Worm (Caenorhabditis elegans): Measurements from ENCODE around the gene tag-77.
A peak's percentile ranks its signal among the peaks of the same experiment; 100 is the strongest.

tag-77 gene

ce11 chrIV:8514546-8514945 is 4.2 kb upstream of the tag-77 start:
- no peak for TF ChIP-seq C08G9.2 (tag; optimal IDR thresholded peaks at IDR 0.05)

- TF ChIP-seq ttx-3 (tag; optimal IDR thresholded peaks at IDR 0.05) (no peak), ceh-24 (tag; optimal IDR thresholded peaks at IDR 0.05) (no peak), elt-2 (tag; optimal IDR thresholded peaks at IDR 0.05) (no peak), pqm-1 (tag; optimal IDR thresholded peaks at IDR 0.05) (no peak), che-1 (tag; optimal IDR thresholded peaks at IDR 0.05) (no peak), ceh-14 (tag; optimal IDR thresholded peaks at IDR 0.05) (no peak), eyg-1 (tag; optimal IDR thresholded peaks at IDR 0.05) (no peak), ref-2 (tag; optimal IDR thresholded peaks at IDR 0.05) (no peak), K02D7.2 (tag; optimal IDR thresholded peaks at IDR 0.05) (no peak), dmd-4 (tag; optimal IDR thresholded peaks at IDR 0.05; ENCODE audit: borderline replicate concordance) (no peak), nfya-1 (tag; optimal IDR thresholded peaks at IDR 0.05) (no peak), ceh-2 (tag; optimal IDR thresholded peaks at IDR 0.05) (no peak), pha-4 (tag; optimal IDR thresholded peaks at IDR 0.05) (no peak), pha-2 (tag; optimal IDR thresholded peaks at IDR 0.05) (no peak), pat-9 (tag; optimal IDR thresholded peaks at IDR 0.05) (no peak), ceh-18 (tag; optimal IDR thresholded peaks at IDR 0.05) (no peak), ets-4 (tag; optimal IDR thresholded peaks at IDR 0.05) (no peak), K09A11.1 (tag; optimal IDR thresholded peaks at IDR 0.05; ENCODE audit: insufficient read depth) (no peak)
These were observed 3.3 kb upstream of the tag-77 start, which contains the start of gene cks-1 for ce11 chrIV:8513619-8514018. cks-1 (plus strand) TSS chrIV:8513919.

- TF ChIP-seq pqm-1 (tag; optimal IDR thresholded peaks at IDR 0.05) (no peak), fkh-6 (tag; optimal IDR thresholded peaks at IDR 0.05) (no peak), hlh-30 (tag; optimal IDR thresholded peaks at IDR 0.05; ENCODE audit: insufficient read depth) (no peak), odd-2 (tag; optimal IDR thresholded peaks at IDR 0.05) (no peak), lin-11 (tag; optimal IDR thresholded peaks at IDR 0.05) (no peak), sox-4 (tag; optimal IDR thresholded peaks at IDR 0.05) (no peak), ceh-6 (GFP tag; optimal IDR thresholded peaks at IDR 0.05) (no peak), elt-2 (tag; optimal IDR thresholded peaks at IDR 0.05) (peak; percentile 15)
These were observed 2.3 kb upstream of the tag-77 start, which contains the start of gene C09G4.4 for ce11 chrIV:8512679-8513078. C09G4.4 (plus strand) TSS chrIV:8512979.

ce11 chrIV:8511056-8511455 is 708 bp upstream of the tag-77 start, which contains the start of gene mes-6:
mes-6 (plus strand) TSS chrIV:8511284.
- TF ChIP-seq ceh-2 (tag; optimal IDR thresholded peaks at IDR 0.05) (no peak), unc-42 (tag; optimal IDR thresholded peaks at IDR 0.05) (peak; percentile 97), ceh-24 (tag; optimal IDR thresholded peaks at IDR 0.05) (no peak), sox-2 (GFP tag; IDR thresholded peaks at IDR 0.05) (no peak), pax-1 (tag; optimal IDR thresholded peaks at IDR 0.05) (no peak)

- TF ChIP-seq pax-1 (tag; optimal IDR thresholded peaks at IDR 0.05) (no peak), ceh-14 (tag; optimal IDR thresholded peaks at IDR 0.05) (no peak), sdc-2 (tag; optimal IDR thresholded peaks at IDR 0.05) (no peak), fkh-10 (GFP tag; optimal IDR thresholded peaks at IDR 0.05) (no peak), nhr-232 (tag; optimal IDR thresholded peaks at IDR 0.05) (no peak), ceh-6 (GFP tag; optimal IDR thresholded peaks at IDR 0.05) (no peak), C38D4.7 (GFP tag; optimal IDR thresholded peaks at IDR 0.05) (no peak), rnt-1 (tag; optimal IDR thresholded peaks at IDR 0.05) (no peak), pha-2 (tag; optimal IDR thresholded peaks at IDR 0.05) (no peak), pat-9 (tag; optimal IDR thresholded peaks at IDR 0.05) (no peak), syd-9 (tag; optimal IDR thresholded peaks at IDR 0.05) (no peak), dmd-4 (tag; optimal IDR thresholded peaks at IDR 0.05; ENCODE audit: borderline replicate concordance) (no peak)
These were observed 4.3 kb downstream of the tag-77 start for ce11 chrIV:8506034-8506433.

All from whole organism, late embryonic.